Worm (Caenorhabditis elegans) whole organism, L2 larva: ENCODE results near the gene tab-1.
A peak's percentile ranks its signal among the peaks of the same experiment; 100 is the strongest.

Source experiments
- C34F6.9 ChIP-seq: fragments of 150-350 bp; optimal IDR thresholded peaks from 2 replicates; lab custom pipeline; 2014; ENCODE audit warnings: missing biosample characterization, missing genetic modification characterization
- F13H6.1 ChIP-seq: sonication (generic microtip); optimal IDR thresholded peaks from 2 replicates; lab custom pipeline; 2016; ENCODE audit warnings: missing genetic modification characterization, missing compliant biosample characterization
- Y55F3AM.14 ChIP-seq: fragments of 200-800 bp; sonication (Bioruptor generic); optimal IDR thresholded peaks from 2 replicates; lab custom pipeline; 2018; ENCODE audit warnings: mild to moderate bottlenecking, missing genetic modification characterization, missing compliant biosample characterization
- ZK546.5 ChIP-seq: sonication (generic microtip); optimal IDR thresholded peaks from 2 replicates; lab custom pipeline; 2017; ENCODE audit warnings: missing biosample characterization, missing genetic modification characterization
- alr-1 ChIP-seq: fragments of 150-350 bp; optimal IDR thresholded peaks from 2 replicates; lab custom pipeline; 2014; ENCODE audit warnings: missing biosample characterization, missing genetic modification characterization
- aly-2 ChIP-seq: fragments of 150-350 bp; optimal IDR thresholded peaks from 2 replicates; lab custom pipeline; 2014; ENCODE audit warnings: missing biosample characterization, missing genetic modification characterization
- ama-1 ChIP-seq: fragments of 150-350 bp; optimal IDR thresholded peaks from 2 replicates; lab custom pipeline; 2018; ENCODE audit warnings: inconsistent platforms
- blmp-1 ChIP-seq: sonication (generic microtip); optimal IDR thresholded peaks from 2 replicates; lab custom pipeline; 2017; ENCODE audit warnings: missing genetic modification characterization, mild to moderate bottlenecking, missing compliant biosample characterization, antibody characterized with exemption, moderate library complexity; ENCODE audit not compliant: insufficient read depth
- ceh-16 ChIP-seq: fragments of 150-350 bp; optimal IDR thresholded peaks from 2 replicates; lab custom pipeline; 2014; ENCODE audit warnings: missing biosample characterization, missing genetic modification characterization
- ceh-82 ChIP-seq: fragments of 150-350 bp; optimal IDR thresholded peaks from 2 replicates; lab custom pipeline; 2014; ENCODE audit warnings: missing biosample characterization, missing genetic modification characterization
- crh-2 ChIP-seq: sonication (generic microtip); optimal IDR thresholded peaks from 2 replicates; lab custom pipeline; 2017; ENCODE audit warnings: missing biosample characterization, missing genetic modification characterization
- dmd-4 ChIP-seq: sonication (generic microtip); optimal IDR thresholded peaks from 2 replicates; lab custom pipeline; 2017; ENCODE audit warnings: missing biosample characterization, missing genetic modification characterization
- egl-27 ChIP-seq: sonication (generic microtip); optimal IDR thresholded peaks from 3 replicates; lab custom pipeline; 2017; ENCODE audit warnings: missing biosample characterization, missing genetic modification reagents, missing genetic modification characterization
- elt-1 ChIP-seq: fragments of 150-350 bp; optimal IDR thresholded peaks from 2 replicates; lab custom pipeline; 2014; ENCODE audit warnings: missing biosample characterization, missing genetic modification characterization
- elt-3 ChIP-seq: sonication (generic microtip); optimal IDR thresholded peaks from 2 replicates; lab custom pipeline; 2017; ENCODE audit warnings: missing biosample characterization, missing genetic modification characterization
- fos-1 ChIP-seq: fragments of 150-350 bp; optimal IDR thresholded peaks from 2 replicates; lab custom pipeline; 2014; ENCODE audit warnings: missing biosample characterization, missing genetic modification characterization
- lin-11 ChIP-seq: fragments of 150-350 bp; sonication (generic microtip); optimal IDR thresholded peaks from 2 replicates; lab custom pipeline; 2014; ENCODE audit warnings: missing biosample characterization, missing genetic modification characterization, inconsistent platforms, mixed read lengths
- lin-13 ChIP-seq: fragments of 150-350 bp; optimal IDR thresholded peaks from 2 replicates; lab custom pipeline; 2014; ENCODE audit warnings: missing biosample characterization, missing genetic modification reagents, missing genetic modification characterization
- lin-39 ChIP-seq: fragments of 150-350 bp; optimal IDR thresholded peaks from 2 replicates; lab custom pipeline; 2014; ENCODE audit warnings: missing biosample characterization, missing genetic modification reagents, missing genetic modification characterization
- lsy-2 ChIP-seq, 2 experiments: fragments of 150-350 bp in 1 of 2; sonication (generic microtip) in 1 of 2; optimal IDR thresholded peaks; 2 replicates each; lab custom pipeline; 2014 to 2017; ENCODE audit warnings: missing biosample characterization in 2 of 2, missing genetic modification characterization in 2 of 2
- mbf-1 ChIP-seq: sonication (generic microtip); optimal IDR thresholded peaks from 2 replicates; lab custom pipeline; 2017; ENCODE audit warnings: missing biosample characterization, missing genetic modification characterization
- mdl-1 ChIP-seq, 2 experiments: fragments of 150-350 bp in 1 of 2; sonication (generic microtip) in 1 of 2; optimal IDR thresholded peaks; 2 replicates each; lab custom pipeline; 2017; ENCODE audit warnings: missing biosample characterization in 2 of 2, missing genetic modification characterization in 2 of 2
- nhr-10 ChIP-seq: sonication (generic microtip); optimal IDR thresholded peaks from 2 replicates; lab custom pipeline; 2017; ENCODE audit warnings: missing biosample characterization, missing genetic modification characterization
- nhr-11 ChIP-seq: fragments of 150-350 bp; optimal IDR thresholded peaks from 2 replicates; lab custom pipeline; 2014; ENCODE audit warnings: missing biosample characterization, missing genetic modification characterization
- nhr-12 ChIP-seq: fragments of 150-350 bp; optimal IDR thresholded peaks from 2 replicates; lab custom pipeline; 2014; ENCODE audit warnings: missing biosample characterization, missing genetic modification characterization
- nhr-129 ChIP-seq: fragments of 150-350 bp; optimal IDR thresholded peaks from 2 replicates; lab custom pipeline; 2014; ENCODE audit warnings: missing biosample characterization, missing genetic modification characterization
- nhr-21 ChIP-seq: fragments of 150-350 bp; optimal IDR thresholded peaks from 2 replicates; lab custom pipeline; 2014; ENCODE audit warnings: missing biosample characterization, missing genetic modification characterization
- nhr-23 ChIP-seq: fragments of 150-350 bp; optimal IDR thresholded peaks from 2 replicates; lab custom pipeline; 2014; ENCODE audit warnings: missing biosample characterization, missing genetic modification reagents, missing genetic modification characterization
- nhr-237 ChIP-seq: fragments of 150-350 bp; optimal IDR thresholded peaks from 2 replicates; lab custom pipeline; 2014; ENCODE audit warnings: missing biosample characterization, missing genetic modification characterization
- nhr-25 ChIP-seq: fragments of 150-350 bp; sonication (generic microtip); optimal IDR thresholded peaks from 3 replicates; lab custom pipeline; 2014; ENCODE audit warnings: missing biosample characterization, missing genetic modification characterization
- nhr-6 ChIP-seq: fragments of 150-350 bp; optimal IDR thresholded peaks from 2 replicates; lab custom pipeline; 2014; ENCODE audit warnings: missing biosample characterization, missing genetic modification characterization
- nhr-77 ChIP-seq: fragments of 150-350 bp; optimal IDR thresholded peaks from 2 replicates; lab custom pipeline; 2014; ENCODE audit warnings: missing biosample characterization, missing genetic modification characterization
- peb-1 ChIP-seq: fragments of 150-350 bp; optimal IDR thresholded peaks from 2 replicates; lab custom pipeline; 2014; ENCODE audit warnings: missing biosample characterization, missing genetic modification characterization
- sem-4 ChIP-seq: fragments of 150-350 bp; optimal IDR thresholded peaks from 2 replicates; lab custom pipeline; 2014; ENCODE audit warnings: missing biosample characterization, missing genetic modification reagents, missing genetic modification characterization
- sma-3 ChIP-seq: sonication (generic microtip); optimal IDR thresholded peaks from 2 replicates; lab custom pipeline; 2016; ENCODE audit warnings: missing genetic modification reagents, missing genetic modification characterization, missing compliant biosample characterization
- sma-9 ChIP-seq, 2 experiments: fragments of 150-350 bp in 1 of 2; sonication (generic microtip) in 1 of 2; optimal IDR thresholded peaks; 2 replicates each; lab custom pipeline; 2014 to 2016; ENCODE audit warnings: missing genetic modification characterization in 2 of 2, mild to moderate bottlenecking in 1 of 2, missing biosample characterization in 1 of 2, missing compliant biosample characterization in 1 of 2, missing genetic modification reagents in 1 of 2, moderate library complexity in 1 of 2
- snpc-4 ChIP-seq: fragments of 150-350 bp; optimal IDR thresholded peaks from 2 replicates; lab custom pipeline; 2014; ENCODE audit warnings: missing biosample characterization, missing genetic modification characterization
- unc-39 ChIP-seq: fragments of 150-350 bp; optimal IDR thresholded peaks from 2 replicates; lab custom pipeline; 2014; ENCODE audit warnings: missing biosample characterization, missing genetic modification characterization
- unc-55 ChIP-seq: fragments of 150-350 bp; sonication (generic microtip); optimal IDR thresholded peaks from 3 replicates; lab custom pipeline; 2014; ENCODE audit warnings: missing biosample characterization, missing genetic modification reagents, missing genetic modification characterization
- unc-62 ChIP-seq: fragments of 150-350 bp; optimal IDR thresholded peaks from 2 replicates; lab custom pipeline; 2014; ENCODE audit warnings: missing biosample characterization, missing genetic modification reagents, missing genetic modification characterization
- zag-1 ChIP-seq: fragments of 150-350 bp; optimal IDR thresholded peaks from 2 replicates; lab custom pipeline; 2014; ENCODE audit warnings: missing biosample characterization, missing genetic modification characterization
- ztf-1 ChIP-seq: fragments of 200-800 bp; sonication (Bioruptor generic); conservative IDR thresholded peaks from 2 replicates; pipeline ENCODE4 v1.3.6; 2022; ENCODE audit warnings: missing genetic modification characterization, missing compliant biosample characterization
- ztf-11 ChIP-seq: sonication (generic microtip); optimal IDR thresholded peaks from 2 replicates; lab custom pipeline; 2017; ENCODE audit warnings: missing biosample characterization, missing genetic modification characterization
- ztf-4 ChIP-seq: fragments of 150-350 bp; optimal IDR thresholded peaks from 2 replicates; lab custom pipeline; 2014; ENCODE audit warnings: missing biosample characterization, missing genetic modification characterization

The tab-1 gene

ce11 chrII:6846723-6847122 lies 43.6 kb downstream of the tab-1 start:
- TF ChIP-seq F13H6.1 (tag; lab: Kevin White, UChicago) (no peak), ztf-11 (tag; lab: Kevin White, UChicago) (no peak), lin-11 (tag; lab: Kevin White, UChicago) (no peak), mbf-1 (tag; lab: Kevin White, UChicago) (no peak), elt-1 (tag; lab: Kevin White, UChicago) (no peak), mdl-1 (tag; optimal IDR thresholded peaks at IDR 0.05; lab: Kevin White, UChicago) (no peak), ceh-16 (no peak), ceh-82 (tag; lab: Kevin White, UChicago) (no peak), sem-4 (tag; lab: Kevin White, UChicago) (no peak), nhr-237 (tag; lab: Kevin White, UChicago) (no peak), elt-3 (tag; lab: Kevin White, UChicago) (no peak), zag-1 (no peak), alr-1 (no peak)

- no peak for TF ChIP-seq unc-55 (GFP tag; lab: Kevin White, UChicago)
- TF ChIP-seq blmp-1 = peak; percentile 98
- TF ChIP-seq nhr-77 (tag; lab: Kevin White, UChicago) = peak; percentile 51
- TF ChIP-seq ztf-11 (tag; lab: Kevin White, UChicago) = no peak
- no peak for TF ChIP-seq ZK546.5 (tag; lab: Kevin White, UChicago)
- TF ChIP-seq lin-39 (tag; lab: Kevin White, UChicago) = no peak
- peak; percentile 43 for TF ChIP-seq nhr-10
- peak in 1 of 2 experiments; percentile 58 for TF ChIP-seq lsy-2 (tag; optimal IDR thresholded peaks at IDR 0.05; lab: Kevin White, UChicago)
- peak; percentile 82 for TF ChIP-seq egl-27 (tag; lab: Kevin White, UChicago)
- peak; percentile 28 for TF ChIP-seq ztf-4 (tag; lab: Kevin White, UChicago)
- no peak for TF ChIP-seq ceh-82 (tag; lab: Kevin White, UChicago)
- peak; percentile 35 for TF ChIP-seq C34F6.9
- peak; percentile 55 for TF ChIP-seq unc-62
- peak; percentile 47 for TF ChIP-seq ama-1 (lab: Kevin White, UChicago)
- TF ChIP-seq mdl-1 (tag; optimal IDR thresholded peaks at IDR 0.05; lab: Kevin White, UChicago) = peak in 1 of 2 experiments; percentile 18
- TF ChIP-seq ztf-1 (GFP tag; lab: Robert Waterston, UW) = no peak
- peak; percentile 89 for TF ChIP-seq nhr-25 (tag; lab: Kevin White, UChicago)
- peak; percentile 83 for TF ChIP-seq sma-3 (GFP tag; lab: Kevin White, UChicago)
- TF ChIP-seq alr-1 = no peak
- peak; percentile 60 for TF ChIP-seq sem-4 (tag; lab: Kevin White, UChicago)
- TF ChIP-seq nhr-12 (tag; lab: Kevin White, UChicago) = no peak
- peak; percentile 67 for TF ChIP-seq fos-1 (tag; lab: Kevin White, UChicago)
- peak; percentile 53 for TF ChIP-seq nhr-129 (tag; lab: Kevin White, UChicago)
- TF ChIP-seq nhr-21 (tag; lab: Kevin White, UChicago) = peak; percentile 79
- peak; percentile 83 for TF ChIP-seq crh-2 (tag; lab: Kevin White, UChicago)
- peak; percentile 20 for TF ChIP-seq lin-13
- no peak for TF ChIP-seq aly-2
- TF ChIP-seq sma-9 (GFP tag; optimal IDR thresholded peaks at IDR 0.05; lab: Kevin White, UChicago) = peak; percentile 68
- TF ChIP-seq sma-9 (tag; optimal IDR thresholded peaks at IDR 0.05; lab: Kevin White, UChicago) = no peak
- no peak for TF ChIP-seq nhr-11 (tag; lab: Kevin White, UChicago)
- peak; percentile 18 for TF ChIP-seq Y55F3AM.14 (GFP tag; lab: Kevin White, UChicago)
- TF ChIP-seq, all 48 proteins: peak for 20
Observed at ce11 chrII:6847917-6848379, 44.8 kb downstream of the tab-1 start, which contains the start of gene tbc-6. Gene tbc-6, plus strand, starts transcription at chrII:6848124.

ce11 chrII:6849308-6849707 lies 46.2 kb downstream of the tab-1 start:
- peak; percentile 59 to 81 for TF ChIP-seq mdl-1 (tag; optimal IDR thresholded peaks at IDR 0.05; lab: Kevin White, UChicago)
- TF ChIP-seq ceh-82 (tag; lab: Kevin White, UChicago) = no peak
- no peak for TF ChIP-seq ztf-1 (GFP tag; lab: Robert Waterston, UW)
- TF ChIP-seq nhr-6 (tag; lab: Kevin White, UChicago) = peak; percentile 56
- TF ChIP-seq nhr-21 (tag; lab: Kevin White, UChicago) = peak; percentile 91
- no peak for TF ChIP-seq elt-3 (tag; lab: Kevin White, UChicago)
- no peak for TF ChIP-seq nhr-237 (tag; lab: Kevin White, UChicago)
- no peak for TF ChIP-seq F13H6.1 (tag; lab: Kevin White, UChicago)
- TF ChIP-seq elt-1 (tag; lab: Kevin White, UChicago) = no peak
- TF ChIP-seq sma-3 (GFP tag; lab: Kevin White, UChicago) = peak; percentile 82
- peak; percentile 61 for TF ChIP-seq crh-2 (tag; lab: Kevin White, UChicago)
- no peak for TF ChIP-seq dmd-4 (tag; lab: Kevin White, UChicago)
- TF ChIP-seq ceh-16 = no peak
- TF ChIP-seq nhr-129 (tag; lab: Kevin White, UChicago) = peak; percentile 87
- peak; percentile 90 for TF ChIP-seq blmp-1
- TF ChIP-seq snpc-4 (tag; lab: Kevin White, UChicago) = no peak
- peak in 1 of 2 experiments; percentile 63 for TF ChIP-seq lsy-2 (tag; optimal IDR thresholded peaks at IDR 0.05; lab: Kevin White, UChicago)
- TF ChIP-seq unc-55 (GFP tag; lab: Kevin White, UChicago) = no peak
- no peak for TF ChIP-seq aly-2
- peak; percentile 16 for TF ChIP-seq ztf-4 (tag; lab: Kevin White, UChicago)
- no peak for TF ChIP-seq unc-39 (tag; lab: Kevin White, UChicago)
- no peak for TF ChIP-seq lin-39 (tag; lab: Kevin White, UChicago)
- no peak for TF ChIP-seq ztf-11 (tag; lab: Kevin White, UChicago)
- TF ChIP-seq peb-1 (tag; lab: Kevin White, UChicago) = no peak
- peak; percentile 65 for TF ChIP-seq ama-1 (lab: Kevin White, UChicago)
- TF ChIP-seq ZK546.5 (tag; lab: Kevin White, UChicago) = no peak
- peak; percentile 97 for TF ChIP-seq sma-9 (GFP tag; optimal IDR thresholded peaks at IDR 0.05; lab: Kevin White, UChicago)
- no peak for TF ChIP-seq sma-9 (tag; optimal IDR thresholded peaks at IDR 0.05; lab: Kevin White, UChicago)
- TF ChIP-seq nhr-11 (tag; lab: Kevin White, UChicago) = no peak
- no peak for TF ChIP-seq alr-1
- no peak for TF ChIP-seq nhr-23 (tag; lab: Kevin White, UChicago)
- TF ChIP-seq fos-1 (tag; lab: Kevin White, UChicago) = peak; percentile 43
- no peak for TF ChIP-seq mbf-1 (tag; lab: Kevin White, UChicago)
- TF ChIP-seq zag-1 = no peak
